Worm (Caenorhabditis elegans) whole organism, L4 larva: ENCODE measurements around the gene scl-3.

Experiments
- aly-2 ChIP-seq: sonication (generic microtip); optimal IDR thresholded peaks from 2 replicates; lab custom pipeline; 2018; ENCODE audit warnings: missing biosample characterization, missing genetic modification characterization
- daf-16 ChIP-seq, 3 experiments: sonication (generic microtip); optimal IDR thresholded peaks; 2 replicates each; lab custom pipeline; 2016 to 2017; ENCODE audit warnings: missing genetic modification characterization in 3 of 3, missing genetic modification reagents in 3 of 3, mild to moderate bottlenecking in 2 of 3, missing compliant biosample characterization in 2 of 3, missing biosample characterization in 1 of 3, moderate library complexity in 1 of 3
- daf-19 ChIP-seq: fragments of 200-800 bp; sonication (Bioruptor generic); conservative IDR thresholded peaks from 2 replicates; pipeline ENCODE4 v1.3.6; 2022; ENCODE audit warnings: missing genetic modification characterization, missing compliant biosample characterization
- hlh-30 ChIP-seq: sonication (generic microtip); optimal IDR thresholded peaks from 2 replicates; lab custom pipeline; 2017; ENCODE audit warnings: antibody characterized with exemption, mild to moderate bottlenecking, missing genetic modification characterization, missing compliant biosample characterization; ENCODE audit not compliant: insufficient read depth
- mdl-1 ChIP-seq, 2 experiments: fragments of 150-350 bp in 1 of 2; sonication (generic microtip) in 1 of 2; optimal IDR thresholded peaks; 2 replicates each; lab custom pipeline; 2014 to 2017; ENCODE audit warnings: missing biosample characterization in 2 of 2, missing genetic modification characterization in 2 of 2
- nhr-77 ChIP-seq: fragments of 150-350 bp; optimal IDR thresholded peaks from 2 replicates; lab custom pipeline; 2014; ENCODE audit warnings: missing biosample characterization, missing genetic modification characterization
- unc-130 ChIP-seq: sonication (generic microtip); optimal IDR thresholded peaks from 2 replicates; lab custom pipeline; 2016; ENCODE audit warnings: missing genetic modification reagents, missing genetic modification characterization, missing compliant biosample characterization

DNA sequence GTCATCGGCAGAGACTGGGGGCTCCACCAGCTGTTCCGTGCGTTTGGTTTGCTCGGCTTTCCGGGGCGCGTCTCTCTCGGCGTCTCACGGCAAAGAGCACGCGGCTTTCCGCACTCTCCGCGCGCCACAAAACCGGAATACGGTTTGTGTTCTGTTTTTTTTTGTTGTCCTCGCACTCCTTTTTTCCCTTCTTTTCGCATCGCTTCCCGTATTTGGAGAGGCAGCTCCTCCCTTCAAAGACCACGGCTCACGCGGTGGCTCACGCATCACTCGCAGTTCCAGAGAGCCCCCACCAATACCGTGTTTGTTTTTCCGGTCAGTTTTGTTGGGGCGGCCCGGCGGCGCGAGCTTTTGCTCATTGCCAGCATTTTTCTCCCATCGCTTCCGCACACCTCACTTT lies 36.5 kb upstream of the scl-3 start:
- TF ChIP-seq mdl-1 (tag; optimal IDR thresholded peaks at IDR 0.05; lab: Kevin White, UChicago) (no peak), daf-19 (GFP tag; lab: Robert Waterston, UW) (no peak), daf-16 (GFP tag; optimal IDR thresholded peaks at IDR 0.05; lab: Kevin White, UChicago) (no peak), daf-16 (tag; optimal IDR thresholded peaks at IDR 0.05; lab: Kevin White, UChicago) (no peak), unc-130 (GFP tag; lab: Kevin White, UChicago) (no peak), hlh-30 (tag; lab: Kevin White, UChicago) (no peak), aly-2 (no peak), nhr-77 (tag; lab: Kevin White, UChicago) (no peak)
